Worm (Caenorhabditis elegans): ENCODE measurements around the gene R04D3.4.
A peak's percentile ranks its signal among the peaks of the same experiment; 100 is the strongest.

Gene R04D3.4

DNA sequence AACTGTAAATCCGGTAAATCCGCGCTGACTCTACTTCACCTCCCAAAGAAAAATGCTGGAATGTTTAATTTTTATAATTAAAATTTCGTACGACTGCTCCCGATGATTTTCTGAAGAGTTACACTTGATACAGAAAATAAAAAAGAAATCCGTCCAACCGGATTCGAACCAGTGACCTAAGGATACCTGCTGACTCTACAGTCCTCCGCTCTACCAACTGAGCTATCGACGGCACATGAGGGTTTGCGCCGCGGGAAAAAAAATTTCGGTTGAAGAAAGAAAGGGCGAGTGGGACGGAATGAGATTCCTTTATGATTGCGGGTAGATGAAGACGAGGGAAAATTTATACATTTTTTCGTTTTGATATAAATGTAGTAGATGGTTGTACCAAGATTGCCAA, 4.0 kb downstream of the R04D3.4 start:
- no peak for TF ChIP-seq lin-13 (GFP tag; optimal IDR thresholded peaks at IDR 0.05)
- no peak for TF ChIP-seq spr-3 (GFP tag; optimal IDR thresholded peaks at IDR 0.05)
- no peak for TF ChIP-seq ceh-82 (tag; optimal IDR thresholded peaks at IDR 0.05)
- peak; percentile 72; the same call in 1 of the 2 replicates for TF ChIP-seq F26F4.8 (GFP tag; conservative IDR thresholded peaks at IDR 0.05)
- peak; percentile 16 for TF ChIP-seq nhr-48 (tag; optimal IDR thresholded peaks at IDR 0.05)
- TF ChIP-seq madf-5 (GFP tag; IDR thresholded peaks at IDR 0.05) = peak in 1 of 2 experiments; percentile 58; a peak in 1 of 4 replicates
- TF ChIP-seq nhr-28 (tag; optimal IDR thresholded peaks at IDR 0.05) = no peak
- no peak for TF ChIP-seq snpc-4 (tag; optimal IDR thresholded peaks at IDR 0.05)
- no peak for TF ChIP-seq nhr-10 (tag; optimal IDR thresholded peaks at IDR 0.05)
- no peak for TF ChIP-seq lin-29 (GFP tag; IDR thresholded peaks at IDR 0.05)
- 0 out of 2 replicates have a peak, but pooled peaks have one; percentile 61 for TF ChIP-seq vab-7 (GFP tag; IDR thresholded peaks at IDR 0.05)
- TF ChIP-seq zip-11 (GFP tag; IDR thresholded peaks at IDR 0.05) = no peak
- no peak for TF ChIP-seq sdz-12 (GFP tag; optimal IDR thresholded peaks at IDR 0.05)
- peak; percentile 78 for TF ChIP-seq lim-7 (GFP tag; IDR thresholded peaks at IDR 0.05)
- 0 out of 2 replicates have a peak, but pooled peaks have one; percentile 37 for TF ChIP-seq Y105C5A.15 (GFP tag; IDR thresholded peaks at IDR 0.05)
- 0 out of 2 replicates have a peak, but pooled peaks have one; percentile 37 for TF ChIP-seq snpc-1.2 (GFP tag; IDR thresholded peaks at IDR 0.05)
- no peak for TF ChIP-seq ceh-28 (tag; optimal IDR thresholded peaks at IDR 0.05)
- no peak for TF ChIP-seq daf-19 (GFP tag; conservative IDR thresholded peaks at IDR 0.05)
- TF ChIP-seq zfp-3 (GFP tag; conservative IDR thresholded peaks at IDR 0.05) = 0 out of 2 replicates have a peak, but pooled peaks have one; percentile 23
- peak; percentile 81 for TF ChIP-seq egl-43 (GFP tag; IDR thresholded peaks at IDR 0.05)
- TF ChIP-seq hmg-1.1 (GFP tag; IDR thresholded peaks at IDR 0.05) = peak; percentile 15; the same call in 1 of the 2 replicates
- no peak for TF ChIP-seq zag-1 (tag; optimal IDR thresholded peaks at IDR 0.05)
- peak in 1 of 2 experiments; percentile 52 for TF ChIP-seq daf-16 (GFP tag; optimal IDR thresholded peaks at IDR 0.05)
- TF ChIP-seq daf-16 (tag; optimal IDR thresholded peaks at IDR 0.05) = peak; percentile 17
- no peak for TF ChIP-seq ceh-20 (GFP tag; IDR thresholded peaks at IDR 0.05)
- TF ChIP-seq nhr-42 (GFP tag; IDR thresholded peaks at IDR 0.05) = 0 out of 2 replicates have a peak, but pooled peaks have one; percentile 13
- TF ChIP-seq dmd-6 (GFP tag; IDR thresholded peaks at IDR 0.05) = peak; percentile 17; the same call in 1 of the 2 replicates
- TF ChIP-seq pha-4 (GFP tag; IDR thresholded peaks at IDR 0.05) = peak; percentile 73
- no peak for TF ChIP-seq pha-4 (tag; optimal IDR thresholded peaks at IDR 0.05)
- TF ChIP-seq fos-1 (tag; optimal IDR thresholded peaks at IDR 0.05) = no peak
- TF ChIP-seq duxl-1 (tag; optimal IDR thresholded peaks at IDR 0.05; ENCODE audit: poor library complexity) = peak; percentile 19
- no peak for TF ChIP-seq dve-1 (tag; optimal IDR thresholded peaks at IDR 0.05; ENCODE audit: insufficient read depth)

DNA sequence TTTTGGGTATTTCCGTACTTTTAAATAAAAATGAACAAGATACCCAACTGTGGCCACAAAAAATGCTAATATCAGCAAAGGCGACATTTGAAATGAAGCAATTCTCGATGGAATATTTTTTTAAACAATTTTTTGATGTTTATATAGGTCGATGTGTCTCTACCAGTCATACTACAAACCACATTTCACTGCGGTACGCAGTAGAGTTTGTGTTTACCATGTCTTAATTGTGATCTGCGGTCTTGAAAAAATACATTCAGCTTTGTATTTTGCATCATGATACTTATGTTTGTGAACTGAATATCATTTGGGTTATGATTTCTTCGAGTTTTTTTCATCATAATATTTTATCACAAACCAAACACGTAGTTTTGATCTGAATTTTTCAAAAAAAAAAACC, 4.5 kb downstream of the R04D3.4 start, which contains the start of gene cyp-14A4:
Gene cyp-14A4, minus strand, starts transcription at position 107 of the 400 bp plus-strand sequence.
- TF ChIP-seq nhr-10 (tag; optimal IDR thresholded peaks at IDR 0.05) = no peak
- TF ChIP-seq egl-43 (GFP tag; IDR thresholded peaks at IDR 0.05) = no peak
- no peak for TF ChIP-seq daf-8 (GFP tag; IDR thresholded peaks at IDR 0.05)
- TF ChIP-seq daf-16 (GFP tag; optimal IDR thresholded peaks at IDR 0.05) = no peak
- peak; percentile 91 for TF ChIP-seq daf-16 (tag; optimal IDR thresholded peaks at IDR 0.05)
- TF ChIP-seq lin-39 (tag; optimal IDR thresholded peaks at IDR 0.05) = no peak
- no peak for TF ChIP-seq attf-4 (tag; optimal IDR thresholded peaks at IDR 0.05)
- no peak for TF ChIP-seq Y105C5A.15 (GFP tag; IDR thresholded peaks at IDR 0.05)
- TF ChIP-seq tra-1 (GFP tag; IDR thresholded peaks at IDR 0.05) = no peak
- TF ChIP-seq ztf-11 (tag; optimal IDR thresholded peaks at IDR 0.05) = no peak
- no peak for TF ChIP-seq nhr-6 (tag; optimal IDR thresholded peaks at IDR 0.05)
- TF ChIP-seq nhr-42 (GFP tag; IDR thresholded peaks at IDR 0.05) = no peak
- no peak for TF ChIP-seq gei-8 (GFP tag; optimal IDR thresholded peaks at IDR 0.05)
- no peak for TF ChIP-seq R02D3.7 (tag; optimal IDR thresholded peaks at IDR 0.05)
- peak; percentile 38 for TF ChIP-seq nhr-28 (tag; optimal IDR thresholded peaks at IDR 0.05)
- TF ChIP-seq lim-7 (GFP tag; IDR thresholded peaks at IDR 0.05) = no peak
- no peak for TF ChIP-seq cey-2 (tag; optimal IDR thresholded peaks at IDR 0.05; ENCODE audit: borderline replicate concordance, insufficient read depth)
- TF ChIP-seq lsy-2 (tag; optimal IDR thresholded peaks at IDR 0.05) = no peak

Measured in whole organism, L4 larva.